Worm (Caenorhabditis elegans) whole organism, L2 larva: ENCODE results near the gene aqp-6.
A peak's percentile ranks its signal among the peaks of the same experiment; 100 is the strongest.

Experiments used
- C34F6.9 ChIP-seq: fragments of 150-350 bp; optimal IDR thresholded peaks from 2 replicates; lab custom pipeline; 2014; ENCODE audit warnings: missing biosample characterization, missing genetic modification characterization
- R02D3.7 ChIP-seq: fragments of 150-350 bp; optimal IDR thresholded peaks from 2 replicates; lab custom pipeline; 2014; ENCODE audit warnings: missing biosample characterization, missing genetic modification characterization
- Y55F3AM.14 ChIP-seq: fragments of 200-800 bp; sonication (Bioruptor generic); optimal IDR thresholded peaks from 2 replicates; lab custom pipeline; 2018; ENCODE audit warnings: mild to moderate bottlenecking, missing genetic modification characterization, missing compliant biosample characterization
- alr-1 ChIP-seq: fragments of 150-350 bp; optimal IDR thresholded peaks from 2 replicates; lab custom pipeline; 2014; ENCODE audit warnings: missing biosample characterization, missing genetic modification characterization
- aly-2 ChIP-seq: fragments of 150-350 bp; optimal IDR thresholded peaks from 2 replicates; lab custom pipeline; 2014; ENCODE audit warnings: missing biosample characterization, missing genetic modification characterization
- ama-1 ChIP-seq: fragments of 150-350 bp; optimal IDR thresholded peaks from 2 replicates; lab custom pipeline; 2018; ENCODE audit warnings: inconsistent platforms
- blmp-1 ChIP-seq: sonication (generic microtip); optimal IDR thresholded peaks from 2 replicates; lab custom pipeline; 2017; ENCODE audit warnings: missing genetic modification characterization, mild to moderate bottlenecking, missing compliant biosample characterization, antibody characterized with exemption, moderate library complexity; ENCODE audit not compliant: insufficient read depth
- ceh-82 ChIP-seq: fragments of 150-350 bp; optimal IDR thresholded peaks from 2 replicates; lab custom pipeline; 2014; ENCODE audit warnings: missing biosample characterization, missing genetic modification characterization
- crh-2 ChIP-seq: sonication (generic microtip); optimal IDR thresholded peaks from 2 replicates; lab custom pipeline; 2017; ENCODE audit warnings: missing biosample characterization, missing genetic modification characterization
- elt-1 ChIP-seq: fragments of 150-350 bp; optimal IDR thresholded peaks from 2 replicates; lab custom pipeline; 2014; ENCODE audit warnings: missing biosample characterization, missing genetic modification characterization
- fos-1 ChIP-seq: fragments of 150-350 bp; optimal IDR thresholded peaks from 2 replicates; lab custom pipeline; 2014; ENCODE audit warnings: missing biosample characterization, missing genetic modification characterization
- gmeb-1 ChIP-seq: fragments of 150-350 bp; optimal IDR thresholded peaks from 2 replicates; lab custom pipeline; 2014; ENCODE audit warnings: missing biosample characterization, missing genetic modification characterization
- lin-11 ChIP-seq: fragments of 150-350 bp; sonication (generic microtip); optimal IDR thresholded peaks from 2 replicates; lab custom pipeline; 2014; ENCODE audit warnings: missing biosample characterization, missing genetic modification characterization, inconsistent platforms, mixed read lengths
- lin-39 ChIP-seq: fragments of 150-350 bp; optimal IDR thresholded peaks from 2 replicates; lab custom pipeline; 2014; ENCODE audit warnings: missing biosample characterization, missing genetic modification reagents, missing genetic modification characterization
- lsy-2 ChIP-seq, 2 experiments: fragments of 150-350 bp in 1 of 2; sonication (generic microtip) in 1 of 2; optimal IDR thresholded peaks; 2 replicates each; lab custom pipeline; 2014 to 2017; ENCODE audit warnings: missing biosample characterization in 2 of 2, missing genetic modification characterization in 2 of 2
- mbf-1 ChIP-seq: sonication (generic microtip); optimal IDR thresholded peaks from 2 replicates; lab custom pipeline; 2017; ENCODE audit warnings: missing biosample characterization, missing genetic modification characterization
- nhr-10 ChIP-seq: sonication (generic microtip); optimal IDR thresholded peaks from 2 replicates; lab custom pipeline; 2017; ENCODE audit warnings: missing biosample characterization, missing genetic modification characterization
- nhr-12 ChIP-seq: fragments of 150-350 bp; optimal IDR thresholded peaks from 2 replicates; lab custom pipeline; 2014; ENCODE audit warnings: missing biosample characterization, missing genetic modification characterization
- nhr-129 ChIP-seq: fragments of 150-350 bp; optimal IDR thresholded peaks from 2 replicates; lab custom pipeline; 2014; ENCODE audit warnings: missing biosample characterization, missing genetic modification characterization
- nhr-237 ChIP-seq: fragments of 150-350 bp; optimal IDR thresholded peaks from 2 replicates; lab custom pipeline; 2014; ENCODE audit warnings: missing biosample characterization, missing genetic modification characterization
- peb-1 ChIP-seq: fragments of 150-350 bp; optimal IDR thresholded peaks from 2 replicates; lab custom pipeline; 2014; ENCODE audit warnings: missing biosample characterization, missing genetic modification characterization
- sem-4 ChIP-seq: fragments of 150-350 bp; optimal IDR thresholded peaks from 2 replicates; lab custom pipeline; 2014; ENCODE audit warnings: missing biosample characterization, missing genetic modification reagents, missing genetic modification characterization
- sma-3 ChIP-seq: sonication (generic microtip); optimal IDR thresholded peaks from 2 replicates; lab custom pipeline; 2016; ENCODE audit warnings: missing genetic modification reagents, missing genetic modification characterization, missing compliant biosample characterization
- unc-39 ChIP-seq: fragments of 150-350 bp; optimal IDR thresholded peaks from 2 replicates; lab custom pipeline; 2014; ENCODE audit warnings: missing biosample characterization, missing genetic modification characterization
- unc-55 ChIP-seq: fragments of 150-350 bp; sonication (generic microtip); optimal IDR thresholded peaks from 3 replicates; lab custom pipeline; 2014; ENCODE audit warnings: missing biosample characterization, missing genetic modification reagents, missing genetic modification characterization
- unc-62 ChIP-seq: fragments of 150-350 bp; optimal IDR thresholded peaks from 2 replicates; lab custom pipeline; 2014; ENCODE audit warnings: missing biosample characterization, missing genetic modification reagents, missing genetic modification characterization

aqp-6 gene

ce11 chrV:10656958-10657357 is 8.7 kb downstream of the aqp-6 start, which contains the start of gene ugt-34:
Gene ugt-34, minus strand, starts transcription at chrV:10656978.
- no peak for TF ChIP-seq R02D3.7 (tag; lab: Kevin White, UChicago)
- TF ChIP-seq aly-2 (tag; lab: Kevin White, UChicago) = no peak
- no peak for TF ChIP-seq elt-1
- TF ChIP-seq ama-1 = no peak
- TF ChIP-seq blmp-1 (tag; lab: Kevin White, UChicago) = no peak
- TF ChIP-seq crh-2 (tag; lab: Kevin White, UChicago) = peak; percentile 22
- no peak for TF ChIP-seq alr-1 (tag; lab: Kevin White, UChicago)

- TF ChIP-seq gmeb-1 (tag; lab: Kevin White, UChicago) = no peak
- TF ChIP-seq nhr-237 (tag; lab: Kevin White, UChicago) = no peak
- no peak for TF ChIP-seq nhr-10
- no peak for TF ChIP-seq nhr-12 (tag; lab: Kevin White, UChicago)
- TF ChIP-seq sem-4 (tag; lab: Kevin White, UChicago) = no peak
- TF ChIP-seq unc-55 (GFP tag; lab: Kevin White, UChicago) = peak; percentile 17
- TF ChIP-seq aly-2 (tag; lab: Kevin White, UChicago) = no peak
- TF ChIP-seq peb-1 (tag; lab: Kevin White, UChicago) = no peak
Observed at ce11 chrV:10657959-10658358, 9.7 kb downstream of the aqp-6 start, which contains the start of gene tut-2. Gene tut-2, plus strand, starts transcription at chrV:10658235.

ce11 chrV:10659343-10659742 is 11.1 kb downstream of the aqp-6 start:
- no peak for TF ChIP-seq ama-1
- TF ChIP-seq lin-39 (tag; lab: Kevin White, UChicago) = no peak

DNA sequence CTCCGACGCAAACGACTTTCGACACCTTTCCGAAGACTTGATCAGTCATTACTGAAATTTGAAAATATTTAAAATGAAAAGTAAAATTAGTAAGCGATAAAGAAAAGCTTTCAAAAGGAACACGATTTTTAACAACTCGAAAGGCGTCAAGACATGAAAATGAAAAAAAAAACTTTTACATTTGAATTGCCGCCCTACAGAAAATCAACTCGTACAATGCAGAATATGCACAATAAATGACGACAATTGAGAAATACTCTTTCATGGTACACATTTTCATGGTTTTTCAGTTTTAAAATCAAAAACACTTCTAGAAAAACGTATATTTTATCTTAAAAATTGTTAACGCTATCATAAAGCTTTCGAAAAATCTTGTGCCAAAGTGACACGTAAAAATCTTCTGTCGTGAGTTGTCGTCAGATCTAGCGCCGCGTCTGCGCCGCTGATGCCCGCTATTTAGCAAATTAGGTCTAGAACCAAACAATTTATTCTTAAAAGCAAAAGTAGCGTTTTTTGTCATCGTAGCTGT is 13.2 kb downstream of the aqp-6 start, which contains the start of gene sqv-4:
Gene sqv-4, minus strand, starts transcription at position 51 of the 529 bp plus-strand sequence.
- peak; percentile 73 for TF ChIP-seq gmeb-1 (tag; lab: Kevin White, UChicago)
- peak; percentile 31 for TF ChIP-seq C34F6.9 (tag; lab: Kevin White, UChicago)
- peak; percentile 37 for TF ChIP-seq nhr-129 (tag; lab: Kevin White, UChicago)
- TF ChIP-seq mbf-1 (tag; lab: Kevin White, UChicago) = no peak
- TF ChIP-seq unc-55 (GFP tag; lab: Kevin White, UChicago) = peak; percentile 43
- TF ChIP-seq lsy-2 (tag; optimal IDR thresholded peaks at IDR 0.05; lab: Kevin White, UChicago) = peak in 1 of 2 experiments; percentile 71

DNA sequence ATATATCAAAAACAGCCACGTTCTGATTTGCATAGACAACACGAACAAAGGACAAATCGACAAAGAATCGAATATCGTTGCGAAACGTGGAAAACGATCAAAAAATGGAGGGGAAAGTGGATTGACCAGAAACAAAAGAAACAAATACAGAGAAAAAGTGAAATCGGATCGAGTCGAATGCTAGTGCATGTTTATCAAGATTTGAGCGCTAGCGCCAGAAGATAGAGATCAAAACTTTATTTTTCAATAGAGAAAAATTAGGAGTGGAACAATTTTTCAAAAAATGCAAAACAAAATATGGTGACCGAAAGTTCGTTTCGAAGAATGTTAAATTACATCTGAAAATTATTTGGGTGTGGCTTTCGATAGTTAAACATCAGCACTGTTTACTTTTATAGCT is 13.8 kb downstream of the aqp-6 start:
- TF ChIP-seq ceh-82 (no peak), gmeb-1 (tag; lab: Kevin White, UChicago) (no peak), Y55F3AM.14 (GFP tag; lab: Kevin White, UChicago) (no peak), blmp-1 (tag; lab: Kevin White, UChicago) (peak; percentile 79), unc-39 (tag; lab: Kevin White, UChicago) (no peak), lin-39 (tag; lab: Kevin White, UChicago) (no peak)

DNA sequence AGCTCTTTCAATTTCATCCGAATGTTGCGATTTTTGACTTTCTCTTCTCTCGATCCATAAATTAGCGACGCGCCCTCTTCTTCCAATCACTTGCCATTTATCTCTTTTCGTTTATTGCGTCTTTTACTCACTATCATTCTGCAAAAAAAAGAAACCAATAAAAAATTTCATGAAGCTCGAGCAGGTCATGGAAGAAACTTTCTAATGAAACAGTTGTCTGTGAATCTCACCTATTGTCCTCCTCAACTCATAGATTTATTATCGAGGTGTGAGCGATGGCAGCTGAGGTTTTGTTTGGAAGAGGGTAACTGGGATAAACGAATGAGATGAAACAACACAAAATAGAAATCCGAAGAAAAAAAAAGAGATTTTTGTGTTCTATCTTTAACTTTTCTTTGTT is 16.0 kb downstream of the aqp-6 start:
- TF ChIP-seq unc-62 (GFP tag; lab: Kevin White, UChicago) = no peak
- no peak for TF ChIP-seq lin-39 (tag; lab: Kevin White, UChicago)
- TF ChIP-seq unc-55 (GFP tag; lab: Kevin White, UChicago) = no peak
- no peak for TF ChIP-seq fos-1 (tag; lab: Kevin White, UChicago)
- no peak for TF ChIP-seq blmp-1 (tag; lab: Kevin White, UChicago)
- TF ChIP-seq lin-11 (tag; lab: Kevin White, UChicago) = no peak
- no peak for TF ChIP-seq aly-2 (tag; lab: Kevin White, UChicago)
- TF ChIP-seq mbf-1 (tag; lab: Kevin White, UChicago) = no peak
- no peak for TF ChIP-seq nhr-12 (tag; lab: Kevin White, UChicago)
- no peak for TF ChIP-seq sem-4 (tag; lab: Kevin White, UChicago)
- TF ChIP-seq, all 48 proteins: peak for 0

- no peak for TF ChIP-seq C34F6.9 (tag; lab: Kevin White, UChicago)
- no peak for TF ChIP-seq lin-11 (tag; lab: Kevin White, UChicago)
- TF ChIP-seq sma-3 (GFP tag; lab: Kevin White, UChicago) = no peak
- TF ChIP-seq nhr-10 = no peak
Observed at ce11 chrV:10667284-10667683, 19.0 kb downstream of the aqp-6 start, which contains the start of gene twk-12. Gene twk-12, plus strand, starts transcription at chrV:10667584.
